Worm (Caenorhabditis elegans) whole organism, L1 larva: Measurements from ENCODE around the gene nhr-53.

ENCODE experiments used
- Y116A8C.19 ChIP-seq: sonication (generic microtip); optimal IDR thresholded peaks from 2 replicates; lab custom pipeline; 2016; ENCODE audit warnings: missing compliant biosample characterization, missing genetic modification characterization, borderline replicate concordance
- aha-1 ChIP-seq: fragments of 150-350 bp; optimal IDR thresholded peaks from 2 replicates; lab custom pipeline; 2014; ENCODE audit warnings: missing biosample characterization, missing genetic modification characterization
- aly-2 ChIP-seq: fragments of 150-350 bp; optimal IDR thresholded peaks from 2 replicates; lab custom pipeline; 2014; ENCODE audit warnings: missing biosample characterization, missing genetic modification characterization
- ama-1 ChIP-seq: fragments of 150-350 bp; optimal IDR thresholded peaks from 2 replicates; lab custom pipeline; 2014
- ceh-63 ChIP-seq: fragments of 200-800 bp; sonication (Bioruptor generic); optimal IDR thresholded peaks from 2 replicates; lab custom pipeline; 2018; ENCODE audit warnings: mild to moderate bottlenecking, missing genetic modification characterization, missing compliant biosample characterization
- ceh-82 ChIP-seq, 3 experiments: fragments of 150-350 bp in 1 of 3; sonication (generic microtip) in 2 of 3; optimal IDR thresholded peaks; 2 replicates each; lab custom pipeline; 2014 to 2017; ENCODE audit warnings: missing biosample characterization in 3 of 3, missing genetic modification characterization in 3 of 3
- ces-1 ChIP-seq: fragments of 150-350 bp; optimal IDR thresholded peaks from 2 replicates; lab custom pipeline; 2014; ENCODE audit warnings: missing biosample characterization, missing genetic modification reagents, missing genetic modification characterization
- dpl-1 ChIP-seq, 3 experiments: fragments of 150-350 bp in 2 of 3; sonication (generic microtip) in 1 of 3; optimal IDR thresholded peaks; 2 replicates each; lab custom pipeline; 2014 to 2017; ENCODE audit warnings: missing biosample characterization in 3 of 3, missing genetic modification characterization in 3 of 3, missing genetic modification reagents in 3 of 3
- dsc-1 ChIP-seq: sonication (generic microtip); optimal IDR thresholded peaks from 2 replicates; lab custom pipeline; 2016; ENCODE audit warnings: mild to moderate bottlenecking, missing genetic modification characterization, missing compliant biosample characterization
- egl-13 ChIP-seq: sonication (generic microtip); optimal IDR thresholded peaks from 2 replicates; lab custom pipeline; 2016; ENCODE audit warnings: missing genotype, missing genetic modification reagents, missing genetic modification characterization, missing compliant biosample characterization
- egl-27 ChIP-seq, 2 experiments: fragments of 150-350 bp in 1 of 2; sonication (generic microtip); optimal IDR thresholded peaks; 3 replicates each; lab custom pipeline; 2017 to 2018; ENCODE audit warnings: missing biosample characterization in 2 of 2, missing genetic modification characterization in 2 of 2, missing genetic modification reagents in 2 of 2
- ets-5 ChIP-seq: fragments of 200-800 bp; sonication (Bioruptor generic); IDR thresholded peaks from 2 replicates; pipeline ENCODE4 v1.3.6; 2022; ENCODE audit warnings: missing genetic modification characterization, missing compliant biosample characterization
- fkh-10 ChIP-seq: sonication (generic microtip); optimal IDR thresholded peaks from 2 replicates; lab custom pipeline; 2017; ENCODE audit warnings: missing biosample characterization, missing genetic modification reagents, missing genetic modification characterization
- fkh-4 ChIP-seq: sonication (generic microtip); optimal IDR thresholded peaks from 2 replicates; lab custom pipeline; 2016; ENCODE audit warnings: missing compliant biosample characterization, missing genetic modification characterization, borderline replicate concordance
- fkh-8 ChIP-seq: sonication (generic microtip); optimal IDR thresholded peaks from 2 replicates; lab custom pipeline; 2016; ENCODE audit warnings: mild to moderate bottlenecking, missing genetic modification characterization, missing compliant biosample characterization
- fos-1 ChIP-seq: fragments of 150-350 bp; optimal IDR thresholded peaks from 2 replicates; lab custom pipeline; 2014; ENCODE audit warnings: missing biosample characterization, missing genetic modification characterization
- irx-1 ChIP-seq: sonication (generic microtip); optimal IDR thresholded peaks from 2 replicates; lab custom pipeline; 2016; ENCODE audit warnings: missing genetic modification characterization, missing compliant biosample characterization
- jun-1 ChIP-seq: fragments of 150-350 bp; optimal IDR thresholded peaks from 2 replicates; lab custom pipeline; 2014; ENCODE audit warnings: missing biosample characterization, missing genetic modification reagents, missing genetic modification characterization
- lin-35 ChIP-seq, 2 experiments: fragments of 150-350 bp; optimal IDR thresholded peaks; 2 replicates each; lab custom pipeline; 2014; ENCODE audit warnings: missing biosample characterization in 2 of 2, missing genetic modification characterization in 2 of 2, missing genetic modification reagents in 2 of 2
- mdl-1 ChIP-seq, 2 experiments: fragments of 150-350 bp; optimal IDR thresholded peaks; 2 replicates each; lab custom pipeline; 2014 to 2017; ENCODE audit warnings: missing biosample characterization in 2 of 2, missing genetic modification characterization in 2 of 2, inconsistent platforms in 1 of 2
- mef-2 ChIP-seq: fragments of 150-350 bp; optimal IDR thresholded peaks from 2 replicates; lab custom pipeline; 2014; ENCODE audit warnings: missing biosample characterization, missing genetic modification characterization
- nhr-237 ChIP-seq: fragments of 150-350 bp; optimal IDR thresholded peaks from 2 replicates; lab custom pipeline; 2014; ENCODE audit warnings: missing biosample characterization, missing genetic modification characterization
- nhr-47 ChIP-seq: sonication (generic microtip); optimal IDR thresholded peaks from 2 replicates; lab custom pipeline; 2016; ENCODE audit warnings: mild to moderate bottlenecking, missing genetic modification characterization, moderate library complexity, missing compliant biosample characterization
- nhr-71 ChIP-seq: sonication (generic microtip); optimal IDR thresholded peaks from 2 replicates; lab custom pipeline; 2016; ENCODE audit warnings: mild to moderate bottlenecking, missing genetic modification characterization, moderate library complexity, missing compliant biosample characterization
- nhr-76 ChIP-seq: sonication (generic microtip); optimal IDR thresholded peaks from 2 replicates; lab custom pipeline; 2017; ENCODE audit warnings: missing biosample characterization, missing genetic modification characterization
- pax-3 ChIP-seq: fragments of 200-800 bp; sonication (Bioruptor generic); optimal IDR thresholded peaks from 2 replicates; lab custom pipeline; 2018; ENCODE audit warnings: mild to moderate bottlenecking, missing genetic modification characterization, moderate library complexity, missing compliant biosample characterization
- pqm-1 ChIP-seq: sonication (generic microtip); optimal IDR thresholded peaks from 3 replicates; lab custom pipeline; 2017; ENCODE audit warnings: missing biosample characterization, missing genetic modification characterization
- skn-1 ChIP-seq: fragments of 150-350 bp; optimal IDR thresholded peaks from 2 replicates; lab custom pipeline; 2014; ENCODE audit warnings: missing biosample characterization, missing genetic modification characterization
- snpc-4 ChIP-seq: fragments of 150-350 bp; optimal IDR thresholded peaks from 2 replicates; lab custom pipeline; 2014; ENCODE audit warnings: missing biosample characterization, missing genetic modification characterization
- sox-4 ChIP-seq: sonication (generic microtip); optimal IDR thresholded peaks from 2 replicates; lab custom pipeline; 2016; ENCODE audit warnings: missing genetic modification characterization, missing compliant biosample characterization
- sup-37 ChIP-seq: fragments of 200-800 bp; sonication (Bioruptor generic); optimal IDR thresholded peaks from 2 replicates; lab custom pipeline; 2018; ENCODE audit warnings: mild to moderate bottlenecking, missing genetic modification characterization, missing compliant biosample characterization
- swsn-7 ChIP-seq: sonication (generic microtip); optimal IDR thresholded peaks from 2 replicates; lab custom pipeline; 2016; ENCODE audit warnings: missing genetic modification characterization, missing compliant biosample characterization
- tbx-2 ChIP-seq: sonication (generic microtip); optimal IDR thresholded peaks from 2 replicates; lab custom pipeline; 2016; ENCODE audit warnings: missing genetic modification characterization, missing compliant biosample characterization
- unc-130 ChIP-seq: fragments of 150-350 bp; optimal IDR thresholded peaks from 2 replicates; lab custom pipeline; 2017; ENCODE audit warnings: missing biosample characterization, missing genetic modification characterization, inconsistent platforms
- unc-98 ChIP-seq: fragments of 200-800 bp; sonication (Bioruptor generic); IDR thresholded peaks from 2 replicates; pipeline ENCODE4 v1.3.6; 2022; ENCODE audit warnings: missing genetic modification characterization, missing compliant biosample characterization
- xbp-1 ChIP-seq: sonication (generic microtip); optimal IDR thresholded peaks from 2 replicates; lab custom pipeline; 2016; ENCODE audit warnings: missing genetic modification characterization, missing compliant biosample characterization
- zag-1 ChIP-seq: fragments of 150-350 bp; optimal IDR thresholded peaks from 2 replicates; lab custom pipeline; 2014; ENCODE audit warnings: missing biosample characterization, missing genetic modification characterization

The nhr-53 gene

ce11 chrV:15693682-15694081 lies 8.5 kb downstream of the nhr-53 start, which contains the start of gene nhr-198:
Gene nhr-198, plus strand, starts transcription at chrV:15693994.
- TF ChIP-seq sox-4 (tag; lab: Kevin White, UChicago) (peak; percentile 28), unc-130 (no peak), fkh-8 (tag; lab: Kevin White, UChicago) (peak; percentile 79), dsc-1 (peak; percentile 55), nhr-237 (tag; lab: Kevin White, UChicago) (no peak), nhr-71 (tag; lab: Kevin White, UChicago) (peak; percentile 29)

- TF ChIP-seq fos-1 (tag; lab: Kevin White, UChicago) (no peak), nhr-76 (no peak), ceh-82 (tag; optimal IDR thresholded peaks at IDR 0.05; lab: Kevin White, UChicago) (no peak), egl-27 (tag; optimal IDR thresholded peaks at IDR 0.05; lab: Kevin White, UChicago) (no peak), sup-37 (GFP tag; lab: Kevin White, UChicago) (no peak), lin-35 (GFP tag; optimal IDR thresholded peaks at IDR 0.05; lab: Kevin White, UChicago) (no peak), unc-98 (GFP tag; lab: Robert Waterston, UW) (no peak)
Measured at ce11 chrV:15689952-15690351, 12.2 kb downstream of the nhr-53 start, which contains the start of gene nhr-268. Gene nhr-268, plus strand, starts transcription at chrV:15690252.

ce11 chrV:15687660-15688059 lies 14.5 kb downstream of the nhr-53 start, which contains the start of gene nhr-197:
Gene nhr-197, plus strand, starts transcription at chrV:15687960.
- no peak for TF ChIP-seq ceh-82 (tag; optimal IDR thresholded peaks at IDR 0.05; lab: Kevin White, UChicago)
- no peak for TF ChIP-seq skn-1 (tag; lab: Kevin White, UChicago)
- TF ChIP-seq egl-27 (tag; optimal IDR thresholded peaks at IDR 0.05; lab: Kevin White, UChicago), result no peak
- no peak for TF ChIP-seq snpc-4 (tag; lab: Kevin White, UChicago)
- TF ChIP-seq tbx-2 (tag; lab: Kevin White, UChicago), result no peak
- no peak for TF ChIP-seq unc-130
- no peak for TF ChIP-seq ets-5 (GFP tag; lab: Robert Waterston, UW)

ce11 chrV:15685599-15685998 lies 16.6 kb downstream of the nhr-53 start, which contains the start of gene nhr-196:
Gene nhr-196, plus strand, starts transcription at chrV:15685716.
- TF ChIP-seq egl-13 (no peak), aly-2 (tag; lab: Kevin White, UChicago) (no peak), lin-35 (GFP tag; optimal IDR thresholded peaks at IDR 0.05; lab: Kevin White, UChicago) (no peak), skn-1 (tag; lab: Kevin White, UChicago) (no peak), ama-1 (lab: Kevin White, UChicago) (no peak), zag-1 (tag; lab: Kevin White, UChicago) (no peak), irx-1 (tag; lab: Kevin White, UChicago) (no peak), nhr-71 (tag; lab: Kevin White, UChicago) (peak; percentile 17), fkh-4 (tag; lab: Kevin White, UChicago) (peak; percentile 24), fkh-10 (GFP tag; lab: Kevin White, UChicago) (no peak), pax-3 (peak; percentile 80), dsc-1 (peak; percentile 98), sox-4 (tag; lab: Kevin White, UChicago) (peak; percentile 58), aha-1 (tag; lab: Kevin White, UChicago) (no peak), xbp-1 (tag; lab: Kevin White, UChicago) (no peak), jun-1 (tag; lab: Kevin White, UChicago) (no peak), mef-2 (tag; lab: Kevin White, UChicago) (no peak), pqm-1 (tag; lab: Kevin White, UChicago) (no peak), ceh-63 (GFP tag; lab: Kevin White, UChicago) (no peak), dpl-1 (GFP tag; optimal IDR thresholded peaks at IDR 0.05; lab: Kevin White, UChicago) (no peak), nhr-47 (peak; percentile 49), fkh-8 (tag; lab: Kevin White, UChicago) (peak; percentile 66)
- TF ChIP-seq, all 84 proteins: peak for 7

ce11 chrV:15677222-15677621 lies 24.9 kb downstream of the nhr-53 start, which contains the start of gene nhr-52:
Gene nhr-52, plus strand, starts transcription at chrV:15677522.
- no peak for TF ChIP-seq ces-1 (GFP tag; lab: Kevin White, UChicago)
- no peak for TF ChIP-seq Y116A8C.19 (tag; lab: Kevin White, UChicago)
- TF ChIP-seq xbp-1 (tag; lab: Kevin White, UChicago), result no peak
- TF ChIP-seq aha-1 (tag; lab: Kevin White, UChicago), result no peak
- TF ChIP-seq swsn-7 (tag; lab: Kevin White, UChicago), result no peak
- TF ChIP-seq mdl-1 (tag; optimal IDR thresholded peaks at IDR 0.05; lab: Kevin White, UChicago), result no peak
- TF ChIP-seq, all 84 proteins: peak for 0
